Worm (Caenorhabditis elegans) whole organism, young adult: ENCODE data around the gene gab-1.

ENCODE experiments used
- B0019.2 ChIP-seq: fragments of 200-800 bp; sonication (Bioruptor generic); conservative IDR thresholded peaks from 2 replicates; pipeline ENCODE4 v1.3.6; 2022; ENCODE audit warnings: missing genetic modification reagents, missing genetic modification characterization, missing compliant biosample characterization
- B0336.3 ChIP-seq: fragments of 200-800 bp; sonication (Bioruptor generic); IDR thresholded peaks from 2 replicates; pipeline ENCODE4 v1.3.6; 2022; ENCODE audit warnings: missing genetic modification characterization, missing compliant biosample characterization
- C06A6.2 ChIP-seq: fragments of 200-800 bp; sonication (Bioruptor generic); conservative IDR thresholded peaks from 2 replicates; pipeline ENCODE4 v1.3.6; 2022; ENCODE audit warnings: missing genetic modification characterization, missing compliant biosample characterization
- C17E4.6 ChIP-seq: fragments of 200-800 bp; sonication (Bioruptor generic); IDR thresholded peaks from 2 replicates; pipeline ENCODE4 v1.3.6; 2022; ENCODE audit warnings: missing genetic modification reagents, missing genetic modification characterization, missing compliant biosample characterization
- D2030.7 ChIP-seq: fragments of 200-800 bp; sonication (Bioruptor generic); IDR thresholded peaks from 2 replicates; pipeline ENCODE4 v1.3.6; 2022; ENCODE audit warnings: missing genetic modification reagents, missing genetic modification characterization, missing compliant biosample characterization
- F57A8.1 ChIP-seq: fragments of 200-800 bp; sonication (Bioruptor generic); optimal IDR thresholded peaks from 2 replicates; lab custom pipeline; 2018; ENCODE audit warnings: mild to moderate bottlenecking, missing genetic modification characterization, moderate library complexity, missing compliant biosample characterization
- Y56A3A.18 ChIP-seq: fragments of 200-800 bp; sonication (Bioruptor generic); IDR thresholded peaks from 2 replicates; pipeline ENCODE4 v1.3.6; 2022; ENCODE audit warnings: missing genetic modification reagents, missing genetic modification characterization, missing compliant biosample characterization
- Y67H2A.10 ChIP-seq: fragments of 200-800 bp; sonication (Bioruptor generic); conservative IDR thresholded peaks from 2 replicates; pipeline ENCODE4 v1.3.6; 2022; ENCODE audit warnings: missing genetic modification reagents, missing genetic modification characterization, missing compliant biosample characterization
- Y79H2A.3 ChIP-seq: fragments of 200-800 bp; sonication (Bioruptor generic); conservative IDR thresholded peaks from 2 replicates; pipeline ENCODE4 v1.3.6; 2022; ENCODE audit warnings: missing genetic modification reagents, missing genetic modification characterization, missing compliant biosample characterization
- ZK185.1 ChIP-seq: sonication (generic microtip); optimal IDR thresholded peaks from 2 replicates; lab custom pipeline; 2016; ENCODE audit warnings: mild to moderate bottlenecking, missing genetic modification characterization, missing compliant biosample characterization; ENCODE audit not compliant: poor library complexity, severe bottlenecking
- akir-1 ChIP-seq: fragments of 200-800 bp; sonication (Bioruptor generic); optimal IDR thresholded peaks from 2 replicates; lab custom pipeline; 2018; ENCODE audit warnings: mild to moderate bottlenecking, missing genetic modification characterization, moderate library complexity, missing compliant biosample characterization
- attf-3 ChIP-seq: fragments of 200-800 bp; sonication (Bioruptor generic); conservative IDR thresholded peaks from 2 replicates; pipeline ENCODE4 v1.3.6; 2022; ENCODE audit warnings: missing genetic modification reagents, missing genetic modification characterization, missing compliant biosample characterization
- cebp-1 ChIP-seq, 2 experiments: fragments of 200-800 bp in 1 of 2; sonication (Bioruptor generic) in 1 of 2; sonication (generic microtip) in 1 of 2; IDR thresholded peaks in 1 of 2; optimal IDR thresholded peaks in 1 of 2; 2 replicates each; pipeline versions ENCODE4 v1.3.6 to Lab custom; 2017 to 2022; ENCODE audit warnings: missing compliant biosample characterization in 2 of 2, missing genetic modification characterization in 2 of 2, mild to moderate bottlenecking in 1 of 2, missing genetic modification reagents in 1 of 2, moderate library complexity in 1 of 2
- cebp-2 ChIP-seq: fragments of 200-800 bp; sonication (Bioruptor generic); IDR thresholded peaks from 2 replicates; pipeline ENCODE4 v1.3.6; 2022; ENCODE audit warnings: missing genetic modification characterization, missing compliant biosample characterization
- ceh-79 ChIP-seq: sonication (generic microtip); optimal IDR thresholded peaks from 2 replicates; lab custom pipeline; 2017; ENCODE audit warnings: mild to moderate bottlenecking, missing genetic modification characterization, missing compliant biosample characterization
- efl-1 ChIP-seq: fragments of 150-350 bp; optimal IDR thresholded peaks from 2 replicates; lab custom pipeline; 2014; ENCODE audit warnings: missing biosample characterization, missing genetic modification reagents, missing genetic modification characterization
- egl-18 ChIP-seq: fragments of 200-800 bp; sonication (Bioruptor generic); IDR thresholded peaks from 2 replicates; pipeline ENCODE4 v1.3.6; 2022; ENCODE audit warnings: missing genetic modification reagents, missing genetic modification characterization, missing compliant biosample characterization
- egl-44 ChIP-seq: fragments of 200-800 bp; sonication (Bioruptor generic); IDR thresholded peaks from 2 replicates; pipeline ENCODE4 v1.3.6; 2022; ENCODE audit warnings: missing genetic modification reagents, missing genetic modification characterization, missing compliant biosample characterization
- egrh-3 ChIP-seq: fragments of 200-800 bp; sonication (Bioruptor generic); IDR thresholded peaks from 2 replicates; pipeline ENCODE4 v1.3.6; 2022; ENCODE audit warnings: missing genetic modification reagents, missing genetic modification characterization, missing compliant biosample characterization
- ekl-4 ChIP-seq: fragments of 200-800 bp; sonication (Bioruptor generic); IDR thresholded peaks from 2 replicates; pipeline ENCODE4 v1.3.6; 2022; ENCODE audit warnings: missing genetic modification reagents, missing genetic modification characterization, missing compliant biosample characterization
- hlh-26 ChIP-seq: fragments of 200-800 bp; sonication (Bioruptor generic); conservative IDR thresholded peaks from 2 replicates; pipeline ENCODE4 v1.3.6; 2022; ENCODE audit warnings: missing genetic modification reagents, missing genetic modification characterization, missing compliant biosample characterization
- hmg-20 ChIP-seq: fragments of 200-800 bp; sonication (Bioruptor generic); IDR thresholded peaks from 2 replicates; pipeline ENCODE4 v1.3.6; 2022; ENCODE audit warnings: missing genetic modification reagents, missing genetic modification characterization, missing compliant biosample characterization
- hrde-1 ChIP-seq: sonication (generic microtip); optimal IDR thresholded peaks from 2 replicates; lab custom pipeline; 2016; ENCODE audit warnings: missing genetic modification characterization, mild to moderate bottlenecking, missing compliant biosample characterization, moderate library complexity, missing genotype, missing genetic modification reagents, borderline replicate concordance
- hsf-1 ChIP-seq: fragments of 200-800 bp; sonication (Bioruptor generic); IDR thresholded peaks from 2 replicates; pipeline ENCODE4 v1.3.6; 2022; ENCODE audit warnings: missing genetic modification reagents, missing genetic modification characterization, missing compliant biosample characterization
- let-607 ChIP-seq, 2 experiments: fragments of 200-800 bp in 1 of 2; sonication (Bioruptor generic) in 1 of 2; sonication (generic microtip) in 1 of 2; optimal IDR thresholded peaks; 2 replicates each; lab custom pipeline; 2016 to 2018; ENCODE audit warnings: mild to moderate bottlenecking in 2 of 2, missing compliant biosample characterization in 2 of 2, missing genetic modification characterization in 2 of 2, moderate library complexity in 2 of 2, missing genotype in 1 of 2
- lin-54 ChIP-seq: fragments of 200-800 bp; sonication (Bioruptor generic); optimal IDR thresholded peaks from 2 replicates; lab custom pipeline; 2018; ENCODE audit warnings: mild to moderate bottlenecking, missing genetic modification characterization, missing compliant biosample characterization
- lir-1 ChIP-seq: fragments of 200-800 bp; sonication (Bioruptor generic); conservative IDR thresholded peaks from 2 replicates; pipeline ENCODE4 v1.3.6; 2022; ENCODE audit warnings: missing genetic modification reagents, missing genetic modification characterization, missing compliant biosample characterization
- lsy-27 ChIP-seq: sonication (generic microtip); optimal IDR thresholded peaks from 2 replicates; lab custom pipeline; 2017; ENCODE audit warnings: missing genetic modification characterization, mild to moderate bottlenecking, missing compliant biosample characterization, antibody characterized with exemption, missing genotype, borderline replicate concordance; ENCODE audit not compliant: insufficient read depth
- madf-8 ChIP-seq: fragments of 200-800 bp; sonication (Bioruptor generic); conservative IDR thresholded peaks from 2 replicates; pipeline ENCODE4 v1.3.6; 2022; ENCODE audit warnings: missing genetic modification reagents, missing genetic modification characterization, missing compliant biosample characterization
- mel-28 ChIP-seq: sonication (generic microtip); optimal IDR thresholded peaks from 2 replicates; lab custom pipeline; 2016; ENCODE audit warnings: borderline replicate concordance, mild to moderate bottlenecking, missing genetic modification characterization, missing compliant biosample characterization
- mxl-1 ChIP-seq: sonication (generic microtip); optimal IDR thresholded peaks from 2 replicates; lab custom pipeline; 2016; ENCODE audit warnings: missing genetic modification characterization, missing compliant biosample characterization
- nhr-120 ChIP-seq: fragments of 200-800 bp; sonication (Bioruptor generic); IDR thresholded peaks from 2 replicates; pipeline ENCODE4 v1.3.6; 2022; ENCODE audit warnings: missing genetic modification characterization, missing compliant biosample characterization
- nhr-90 ChIP-seq: sonication (generic microtip); optimal IDR thresholded peaks from 2 replicates; lab custom pipeline; 2016; ENCODE audit warnings: missing genotype, mild to moderate bottlenecking, missing genetic modification characterization, missing compliant biosample characterization
- pbrm-1 ChIP-seq: fragments of 200-800 bp; sonication (Bioruptor generic); IDR thresholded peaks from 2 replicates; pipeline ENCODE4 v1.3.6; 2022; ENCODE audit warnings: missing genetic modification reagents, missing genetic modification characterization, missing compliant biosample characterization
- rec-8 ChIP-seq, 2 experiments: sonication (generic microtip); optimal IDR thresholded peaks; 2 replicates each; lab custom pipeline; 2016; ENCODE audit warnings: mild to moderate bottlenecking in 2 of 2, missing genetic modification characterization in 2 of 2, missing genetic modification reagents in 2 of 2, missing genotype in 2 of 2, missing biosample characterization in 1 of 2, missing compliant biosample characterization in 1 of 2, moderate library complexity in 1 of 2
- repo-1 ChIP-seq: sonication (generic microtip); optimal IDR thresholded peaks from 2 replicates; lab custom pipeline; 2017; ENCODE audit warnings: mild to moderate bottlenecking, missing genetic modification characterization, missing compliant biosample characterization
- sdz-38 ChIP-seq: sonication (generic microtip); optimal IDR thresholded peaks from 2 replicates; lab custom pipeline; 2016; ENCODE audit warnings: missing genotype, missing genetic modification characterization, missing compliant biosample characterization
- sea-2 ChIP-seq: fragments of 200-800 bp; sonication (Bioruptor generic); IDR thresholded peaks from 2 replicates; pipeline ENCODE4 v1.3.6; 2022; ENCODE audit warnings: missing genetic modification characterization, missing compliant biosample characterization
- snpc-1.3 ChIP-seq: sonication (generic microtip); optimal IDR thresholded peaks from 2 replicates; lab custom pipeline; 2017; ENCODE audit warnings: missing genetic modification characterization, mild to moderate bottlenecking, missing compliant biosample characterization, antibody characterized with exemption, moderate library complexity, missing genotype, missing genetic modification reagents; ENCODE audit not compliant: insufficient read depth
- somi-1 ChIP-seq: fragments of 200-800 bp; sonication (Bioruptor generic); optimal IDR thresholded peaks from 2 replicates; lab custom pipeline; 2018; ENCODE audit warnings: mild to moderate bottlenecking, missing genetic modification characterization, missing compliant biosample characterization
- tbp1 ChIP-seq: fragments of 200-800 bp; sonication (Bioruptor generic); optimal IDR thresholded peaks from 2 replicates; lab custom pipeline; 2018; ENCODE audit warnings: mild to moderate bottlenecking, missing genetic modification characterization, missing compliant biosample characterization
- tbx-9 ChIP-seq: sonication (generic microtip); optimal IDR thresholded peaks from 2 replicates; lab custom pipeline; 2016; ENCODE audit warnings: borderline replicate concordance, missing genetic modification characterization, inconsistent platforms, missing compliant biosample characterization
- unc-130 ChIP-seq: sonication (generic microtip); optimal IDR thresholded peaks from 2 replicates; lab custom pipeline; 2016; ENCODE audit warnings: missing genetic modification reagents, missing genetic modification characterization, missing compliant biosample characterization

The gab-1 gene

ce11 chrIII:12783878-12784277 is 4.4 kb upstream of the gab-1 start:
- TF ChIP-seq D2030.7 (no peak), ZK185.1 (no peak), hlh-26 (GFP tag; lab: Robert Waterston, UW) (no peak), efl-1 (no peak), hmg-20 (GFP tag; lab: Robert Waterston, UW) (no peak), akir-1 (no peak), lin-54 (GFP tag; lab: Kevin White, UChicago) (no peak), ceh-79 (tag; lab: Kevin White, UChicago) (no peak), egrh-3 (GFP tag; lab: Robert Waterston, UW) (no peak), pbrm-1 (GFP tag; lab: Robert Waterston, UW) (no peak), lir-1 (GFP tag; lab: Robert Waterston, UW) (no peak), ekl-4 (GFP tag; lab: Robert Waterston, UW) (no peak), madf-8 (no peak), egl-18 (GFP tag; lab: Robert Waterston, UW) (no peak), Y79H2A.3 (GFP tag; lab: Robert Waterston, UW) (no peak), C06A6.2 (GFP tag; lab: Robert Waterston, UW) (no peak), B0336.3 (no peak), Y67H2A.10 (GFP tag; lab: Robert Waterston, UW) (no peak), cebp-1 (GFP tag; IDR thresholded peaks at IDR 0.05; lab: Robert Waterston, UW) (no peak), cebp-1 (tag; optimal IDR thresholded peaks at IDR 0.05; lab: Kevin White, UChicago) (no peak), nhr-120 (GFP tag; lab: Robert Waterston, UW) (no peak)

- TF ChIP-seq snpc-1.3 (tag; lab: Kevin White, UChicago) (no peak), unc-130 (GFP tag; lab: Kevin White, UChicago) (no peak), pbrm-1 (GFP tag; lab: Robert Waterston, UW) (no peak), mel-28 (tag; lab: Kevin White, UChicago) (no peak), mxl-1 (tag; lab: Kevin White, UChicago) (no peak), rec-8 (tag; optimal IDR thresholded peaks at IDR 0.05; lab: Kevin White, UChicago) (no peak), hmg-20 (GFP tag; lab: Robert Waterston, UW) (no peak)
Observed at ce11 chrIII:12773753-12774152, 5.8 kb downstream of the gab-1 start.

DNA sequence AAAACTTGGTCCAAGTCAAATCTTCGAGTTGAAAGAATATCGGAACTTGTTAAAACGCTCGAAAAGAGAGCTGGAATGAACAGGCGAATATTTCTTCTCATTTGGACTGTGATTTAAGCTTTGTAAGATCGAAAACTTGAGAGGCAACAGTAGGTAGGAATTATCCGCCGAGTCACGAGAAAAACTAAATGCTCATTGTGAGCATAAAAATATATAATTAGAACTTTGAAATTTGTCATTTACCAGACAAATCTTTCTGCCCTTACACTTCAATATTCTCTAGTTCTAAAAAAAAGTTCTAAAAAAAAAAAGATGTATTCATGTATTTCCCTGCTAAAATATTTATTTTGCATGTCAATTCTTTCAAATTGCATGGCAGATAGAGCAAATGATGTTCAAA is 15.3 kb downstream of the gab-1 start, which contains the start of the genes irld-19 and irld-61:
TSS of gene irld-19 (minus strand) at position 101 of the 400 bp plus-strand sequence.
TSS of gene irld-61 (plus strand) at position 313 of the 400 bp plus-strand sequence.
- TF ChIP-seq sdz-38 (tag; lab: Kevin White, UChicago) (no peak), C17E4.6 (no peak), tbx-9 (tag; lab: Kevin White, UChicago) (no peak), somi-1 (no peak), sea-2 (GFP tag; lab: Robert Waterston, UW) (no peak)

DNA sequence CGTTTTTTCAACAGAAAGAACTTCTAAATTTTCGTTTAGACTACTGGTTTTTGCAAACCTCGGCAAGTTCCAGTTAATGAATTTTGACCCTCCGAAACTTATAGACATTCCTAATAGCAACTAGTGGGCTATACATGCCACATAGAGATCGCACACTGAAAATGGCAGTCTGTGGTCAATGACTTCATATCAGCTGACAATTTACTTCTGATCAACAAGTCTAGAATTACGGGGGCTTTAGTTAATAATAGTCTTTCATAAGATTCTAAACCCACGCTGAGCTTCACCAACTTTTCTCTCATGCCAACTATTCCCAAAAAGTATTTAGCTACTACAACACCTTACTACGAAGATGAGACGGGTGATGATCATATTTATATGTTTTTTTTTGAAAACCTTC is 22.2 kb downstream of the gab-1 start, which contains the start of gene srw-9:
TSS of gene srw-9 (plus strand) at position 301 of the 400 bp plus-strand sequence.
- TF ChIP-seq hsf-1 (GFP tag; lab: Robert Waterston, UW): no peak
- TF ChIP-seq hrde-1 (tag; lab: Kevin White, UChicago): no peak
- no peak for TF ChIP-seq egl-44
- no peak for TF ChIP-seq snpc-1.3 (tag; lab: Kevin White, UChicago)
- no peak for TF ChIP-seq efl-1
- TF ChIP-seq repo-1 (tag; lab: Kevin White, UChicago): no peak
- no peak for TF ChIP-seq pbrm-1 (GFP tag; lab: Robert Waterston, UW)
- no peak for TF ChIP-seq nhr-90 (tag; lab: Kevin White, UChicago)
- TF ChIP-seq tbp1 (GFP tag; lab: Kevin White, UChicago): no peak
- no peak for TF ChIP-seq let-607 (tag; optimal IDR thresholded peaks at IDR 0.05; lab: Kevin White, UChicago)
- no peak for TF ChIP-seq attf-3
- TF ChIP-seq Y56A3A.18: no peak
- no peak for TF ChIP-seq lsy-27
- no peak for TF ChIP-seq B0019.2 (GFP tag; lab: Robert Waterston, UW)
- TF ChIP-seq F57A8.1 (GFP tag; lab: Kevin White, UChicago): no peak
- TF ChIP-seq cebp-2 (GFP tag; lab: Robert Waterston, UW): no peak
